Worm (Caenorhabditis elegans): ENCODE data around the gene Y38C1AA.7.

DNA sequence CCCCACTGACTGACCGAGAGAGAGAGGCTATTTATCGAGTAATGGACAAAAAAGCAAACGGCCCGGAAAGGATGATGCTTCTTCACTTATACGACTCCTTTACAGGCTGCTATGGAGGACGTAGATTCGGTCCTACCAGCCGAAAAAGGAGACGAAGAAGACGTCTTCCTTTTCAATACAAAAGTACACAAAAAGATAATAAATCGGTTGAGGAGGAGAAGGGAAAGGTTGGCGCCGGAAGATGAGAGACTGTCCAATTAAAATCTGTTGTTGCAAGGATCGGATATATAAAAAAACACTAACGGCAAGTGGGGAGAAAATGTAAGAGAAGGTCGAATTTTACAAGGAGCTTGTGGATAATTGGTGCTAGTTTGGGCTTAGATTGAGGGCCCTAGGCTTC is 10.0 kb upstream of the Y38C1AA.7 start:
- no peak for TF ChIP-seq nhr-10 (tag; optimal IDR thresholded peaks at IDR 0.05)
- TF ChIP-seq fos-1 (tag; optimal IDR thresholded peaks at IDR 0.05) = no peak
- TF ChIP-seq nhr-237 (tag; optimal IDR thresholded peaks at IDR 0.05) = no peak
- TF ChIP-seq nhr-25 (tag; optimal IDR thresholded peaks at IDR 0.05) = no peak
- TF ChIP-seq nhr-12 (tag; optimal IDR thresholded peaks at IDR 0.05) = no peak
- TF ChIP-seq elt-3 (tag; optimal IDR thresholded peaks at IDR 0.05) = no peak
- TF ChIP-seq unc-39 (tag; optimal IDR thresholded peaks at IDR 0.05) = no peak
- no peak for TF ChIP-seq nhr-23 (tag; optimal IDR thresholded peaks at IDR 0.05)
- no peak for TF ChIP-seq Y55F3AM.14 (GFP tag; optimal IDR thresholded peaks at IDR 0.05)
- no peak for TF ChIP-seq nhr-77 (tag; optimal IDR thresholded peaks at IDR 0.05)

Data from whole organism, L2 larva.